Fruit fly (Drosophila melanogaster): Measurements from ENCODE around the gene CG13930.

- TF ChIP-seq cic (GFP tag; optimal IDR thresholded peaks at IDR 0.05) (no peak), bab1 (GFP tag; optimal IDR thresholded peaks at IDR 0.05) (no peak), Mnt (GFP tag; optimal IDR thresholded peaks at IDR 0.05) (no peak), kay (GFP tag; ENCODE audit: borderline replicate concordance) (no peak), CG7101 (tag; optimal IDR thresholded peaks at IDR 0.05) (no peak), Crg-1 (GFP tag; optimal IDR thresholded peaks at IDR 0.05) (no peak), toe (GFP tag; optimal IDR thresholded peaks at IDR 0.05) (no peak), pad (GFP tag; optimal IDR thresholded peaks at IDR 0.05) (no peak)
Observed at dm6 chr3L:1672627-1673026, at the start of gene CG13930.
